Worm (Caenorhabditis elegans) whole organism, L3 larva: Measurements from ENCODE around the gene T24C4.2.

ENCODE experiments used
- R02D3.7 ChIP-seq: fragments of 150-350 bp; optimal IDR thresholded peaks from 2 replicates; lab custom pipeline; 2014; ENCODE audit warnings: missing biosample characterization, missing genetic modification characterization
- ZK546.5 ChIP-seq: sonication (generic microtip); optimal IDR thresholded peaks from 2 replicates; lab custom pipeline; 2017; ENCODE audit warnings: missing biosample characterization, missing genetic modification characterization
- ama-1 ChIP-seq: fragments of 150-350 bp; optimal IDR thresholded peaks from 2 replicates; lab custom pipeline; 2018
- ceh-16 ChIP-seq: sonication (generic microtip); optimal IDR thresholded peaks from 2 replicates; lab custom pipeline; 2017; ENCODE audit warnings: missing biosample characterization, missing genetic modification characterization
- ceh-28 ChIP-seq: fragments of 150-350 bp; optimal IDR thresholded peaks from 2 replicates; lab custom pipeline; 2014; ENCODE audit warnings: missing biosample characterization, missing genetic modification reagents, missing genetic modification characterization
- daf-12 ChIP-seq: fragments of 150-350 bp; optimal IDR thresholded peaks from 2 replicates; lab custom pipeline; 2014; ENCODE audit warnings: missing biosample characterization, missing genetic modification reagents, missing genetic modification characterization
- egl-27 ChIP-seq: sonication (generic microtip); optimal IDR thresholded peaks from 4 replicates; lab custom pipeline; 2017; ENCODE audit warnings: missing biosample characterization, missing genetic modification reagents, missing genetic modification characterization
- egl-5 ChIP-seq: fragments of 150-350 bp; optimal IDR thresholded peaks from 2 replicates; lab custom pipeline; 2017; ENCODE audit warnings: missing biosample characterization, missing genetic modification reagents, missing genetic modification characterization, inconsistent platforms
- elt-1 ChIP-seq: fragments of 150-350 bp; optimal IDR thresholded peaks from 2 replicates; lab custom pipeline; 2014; ENCODE audit warnings: missing biosample characterization, missing genetic modification characterization
- elt-2 ChIP-seq: sonication (generic microtip); optimal IDR thresholded peaks from 2 replicates; lab custom pipeline; 2016; ENCODE audit warnings: missing genetic modification reagents, mild to moderate bottlenecking, missing genetic modification characterization, missing compliant biosample characterization
- elt-3 ChIP-seq, 3 experiments: fragments of 150-350 bp in 1 of 3; sonication (generic microtip) in 2 of 3; optimal IDR thresholded peaks; 2 replicates in 2 of 3; 4 replicates in 1 of 3; lab custom pipeline; 2014 to 2017; ENCODE audit warnings: missing biosample characterization in 3 of 3, missing genetic modification characterization in 3 of 3
- fkh-10 ChIP-seq: sonication (generic microtip); optimal IDR thresholded peaks from 2 replicates; lab custom pipeline; 2017; ENCODE audit warnings: missing biosample characterization, missing genetic modification reagents, missing genetic modification characterization
- fkh-2 ChIP-seq: fragments of 150-350 bp; optimal IDR thresholded peaks from 2 replicates; lab custom pipeline; 2014; ENCODE audit warnings: missing biosample characterization, missing genetic modification reagents, missing genetic modification characterization
- fos-1 ChIP-seq: fragments of 150-350 bp; optimal IDR thresholded peaks from 2 replicates; lab custom pipeline; 2014; ENCODE audit warnings: missing biosample characterization, missing genetic modification characterization
- jun-1 ChIP-seq: fragments of 150-350 bp; optimal IDR thresholded peaks from 2 replicates; lab custom pipeline; 2014; ENCODE audit warnings: missing biosample characterization, missing genetic modification reagents, missing genetic modification characterization
- lin-39 ChIP-seq: fragments of 150-350 bp; optimal IDR thresholded peaks from 2 replicates; lab custom pipeline; 2018; ENCODE audit warnings: missing biosample characterization, missing genetic modification reagents, missing genetic modification characterization
- mdl-1 ChIP-seq: fragments of 150-350 bp; optimal IDR thresholded peaks from 2 replicates; lab custom pipeline; 2014; ENCODE audit warnings: missing biosample characterization, missing genetic modification characterization
- mml-1 ChIP-seq: fragments of 150-350 bp; sonication (generic microtip); optimal IDR thresholded peaks from 3 replicates; lab custom pipeline; 2014; ENCODE audit warnings: missing biosample characterization, missing genetic modification characterization
- nfya-1 ChIP-seq: sonication (generic microtip); optimal IDR thresholded peaks from 2 replicates; lab custom pipeline; 2017; ENCODE audit warnings: missing genetic modification characterization, mild to moderate bottlenecking, missing compliant biosample characterization, antibody characterized with exemption, moderate library complexity; ENCODE audit not compliant: insufficient read depth
- nhr-11 ChIP-seq: fragments of 150-350 bp; optimal IDR thresholded peaks from 2 replicates; lab custom pipeline; 2014; ENCODE audit warnings: missing biosample characterization, missing genetic modification characterization
- nhr-12 ChIP-seq: fragments of 150-350 bp; optimal IDR thresholded peaks from 2 replicates; lab custom pipeline; 2014; ENCODE audit warnings: missing biosample characterization, missing genetic modification characterization
- nhr-23 ChIP-seq: fragments of 150-350 bp; optimal IDR thresholded peaks from 2 replicates; lab custom pipeline; 2014; ENCODE audit warnings: missing biosample characterization, missing genetic modification reagents, missing genetic modification characterization
- nhr-237 ChIP-seq: fragments of 150-350 bp; optimal IDR thresholded peaks from 2 replicates; lab custom pipeline; 2014; ENCODE audit warnings: missing biosample characterization, missing genetic modification characterization
- nhr-25 ChIP-seq: sonication (generic microtip); optimal IDR thresholded peaks from 2 replicates; lab custom pipeline; 2017; ENCODE audit warnings: missing biosample characterization, missing genetic modification characterization
- nhr-43 ChIP-seq: sonication (generic microtip); optimal IDR thresholded peaks from 2 replicates; lab custom pipeline; 2016; ENCODE audit warnings: mild to moderate bottlenecking, missing genetic modification characterization, missing compliant biosample characterization; ENCODE audit not compliant: poor library complexity, severe bottlenecking
- nhr-67 ChIP-seq: fragments of 150-350 bp; optimal IDR thresholded peaks from 2 replicates; lab custom pipeline; 2014; ENCODE audit warnings: missing biosample characterization, missing genetic modification characterization
- nhr-76 ChIP-seq: fragments of 150-350 bp; sonication (generic microtip); optimal IDR thresholded peaks from 5 replicates; lab custom pipeline; 2014; ENCODE audit warnings: missing biosample characterization, missing genetic modification characterization
- nhr-77 ChIP-seq: fragments of 150-350 bp; optimal IDR thresholded peaks from 2 replicates; lab custom pipeline; 2014; ENCODE audit warnings: missing biosample characterization, missing genetic modification characterization
- pha-4 ChIP-seq: fragments of 150-350 bp; optimal IDR thresholded peaks from 2 replicates; lab custom pipeline; 2014; ENCODE audit warnings: missing biosample characterization, missing genetic modification reagents, missing genetic modification characterization
- pqm-1 ChIP-seq: fragments of 150-350 bp; optimal IDR thresholded peaks from 2 replicates; lab custom pipeline; 2017; ENCODE audit warnings: missing biosample characterization, missing genetic modification characterization, inconsistent platforms
- sea-2 ChIP-seq: fragments of 150-350 bp; sonication (generic microtip); optimal IDR thresholded peaks from 4 replicates; lab custom pipeline; 2014; ENCODE audit warnings: missing biosample characterization, missing genetic modification reagents, missing genetic modification characterization
- skn-1 ChIP-seq: fragments of 150-350 bp; optimal IDR thresholded peaks from 2 replicates; lab custom pipeline; 2014; ENCODE audit warnings: missing biosample characterization, missing genetic modification characterization
- unc-39 ChIP-seq: sonication (generic microtip); optimal IDR thresholded peaks from 4 replicates; lab custom pipeline; 2017; ENCODE audit warnings: missing biosample characterization, missing genetic modification characterization
- zag-1 ChIP-seq: fragments of 150-350 bp; optimal IDR thresholded peaks from 2 replicates; lab custom pipeline; 2014; ENCODE audit warnings: missing biosample characterization, missing genetic modification characterization
- ztf-4 ChIP-seq: fragments of 150-350 bp; optimal IDR thresholded peaks from 2 replicates; lab custom pipeline; 2014; ENCODE audit warnings: missing biosample characterization, missing genetic modification characterization

The T24C4.2 gene

ce11 chrIII:886726-887125, 17.0 kb upstream of the T24C4.2 start, which contains the start of gene zer-1:
Gene zer-1, minus strand, starts transcription at chrIII:886793.
- TF ChIP-seq nhr-67 (tag; lab: Kevin White, UChicago) (no peak), skn-1 (tag; lab: Kevin White, UChicago) (no peak), mml-1 (no peak), daf-12 (tag; lab: Kevin White, UChicago) (no peak), zag-1 (no peak), nhr-43 (tag; lab: Kevin White, UChicago) (no peak), egl-5 (tag; lab: Kevin White, UChicago) (no peak), jun-1 (tag; lab: Kevin White, UChicago) (no peak), ceh-28 (tag; lab: Kevin White, UChicago) (peak; percentile 67), nhr-25 (tag; lab: Kevin White, UChicago) (peak; percentile 24), ama-1 (lab: Kevin White, UChicago) (peak; percentile 21), nhr-23 (tag; lab: Kevin White, UChicago) (peak; percentile 37)

- TF ChIP-seq mml-1 = no peak
- TF ChIP-seq ceh-28 (tag; lab: Kevin White, UChicago) = no peak
- no peak for TF ChIP-seq nhr-237
- TF ChIP-seq nhr-11 (tag; lab: Kevin White, UChicago) = no peak
- no peak for TF ChIP-seq ama-1 (lab: Kevin White, UChicago)
- TF ChIP-seq egl-5 (tag; lab: Kevin White, UChicago) = no peak
- TF ChIP-seq elt-1 = no peak
- no peak for TF ChIP-seq fos-1 (tag; lab: Kevin White, UChicago)
- TF ChIP-seq ztf-4 (tag; lab: Kevin White, UChicago) = no peak
- no peak for TF ChIP-seq zag-1
- no peak for TF ChIP-seq mdl-1 (tag; lab: Kevin White, UChicago)
- TF ChIP-seq ZK546.5 = no peak
- TF ChIP-seq jun-1 (tag; lab: Kevin White, UChicago) = no peak
- TF ChIP-seq nhr-77 (tag; lab: Kevin White, UChicago) = no peak
- TF ChIP-seq lin-39 (tag; lab: Kevin White, UChicago) = no peak
Observed at ce11 chrIII:883595-883994, 13.8 kb upstream of the T24C4.2 start.

- TF ChIP-seq nhr-76 (tag; lab: Kevin White, UChicago) (no peak), egl-27 (tag; lab: Kevin White, UChicago) (no peak), nhr-237 (no peak), ceh-16 (tag; lab: Kevin White, UChicago) (no peak), nhr-12 (tag; lab: Kevin White, UChicago) (no peak), ama-1 (lab: Kevin White, UChicago) (no peak), elt-2 (tag; lab: Kevin White, UChicago) (no peak), nhr-23 (tag; lab: Kevin White, UChicago) (no peak), skn-1 (tag; lab: Kevin White, UChicago) (no peak)
- TF ChIP-seq, all 47 proteins: peak for 0
Observed at ce11 chrIII:881460-881859, 11.7 kb upstream of the T24C4.2 start.

- TF ChIP-seq nhr-43 (tag; lab: Kevin White, UChicago) (peak; percentile 8), pha-4 (tag; lab: Kevin White, UChicago) (no peak)
- TF ChIP-seq, all 47 proteins: peak for 1
Observed at ce11 chrIII:880840-881239, 11.1 kb upstream of the T24C4.2 start.

ce11 chrIII:879634-880033, 9.9 kb upstream of the T24C4.2 start, which contains the start of the genes T24C4.5 and ucr-2.3:
Gene T24C4.5, minus strand, starts transcription at chrIII:879734.
Gene ucr-2.3, plus strand, starts transcription at chrIII:879860.
- TF ChIP-seq pqm-1 (tag; lab: Kevin White, UChicago) (no peak), egl-5 (tag; lab: Kevin White, UChicago) (no peak), mdl-1 (tag; lab: Kevin White, UChicago) (no peak), ztf-4 (tag; lab: Kevin White, UChicago) (no peak), sea-2 (GFP tag; lab: Kevin White, UChicago) (no peak), nhr-237 (no peak), pha-4 (tag; lab: Kevin White, UChicago) (no peak), fkh-10 (GFP tag; lab: Kevin White, UChicago) (no peak), elt-2 (tag; lab: Kevin White, UChicago) (no peak), fos-1 (tag; lab: Kevin White, UChicago) (no peak), nfya-1 (no peak), nhr-43 (tag; lab: Kevin White, UChicago) (no peak), unc-39 (tag; lab: Kevin White, UChicago) (no peak), elt-3 (tag; optimal IDR thresholded peaks at IDR 0.05; lab: Kevin White, UChicago) (no peak), ceh-16 (tag; lab: Kevin White, UChicago) (no peak), R02D3.7 (tag; lab: Kevin White, UChicago) (no peak), fkh-2 (tag; lab: Kevin White, UChicago) (no peak), egl-27 (tag; lab: Kevin White, UChicago) (no peak)
